Fruit fly (Drosophila melanogaster) whole organism: ENCODE data around the gene Nlp.

Experiments used
- CG8478 ChIP-seq: fragments of >200 bp; optimal IDR thresholded peaks from 2 replicates; lab custom pipeline; 2018; ENCODE audit warnings: inconsistent platforms
- Dll ChIP-seq: fragments of >200 bp; optimal IDR thresholded peaks from 2 replicates; lab custom pipeline; 2017
- EcR ChIP-seq, 2 experiments: fragments of >200 bp; optimal IDR thresholded peaks; 2 replicates each; lab custom pipeline; 2017; ENCODE audit warnings: missing biosample characterization in 2 of 2, missing genetic modification characterization in 2 of 2, missing genetic modification reagents in 2 of 2
- pan ChIP-seq: fragments of >200 bp; optimal IDR thresholded peaks from 2 replicates; lab custom pipeline; 2017
- psq ChIP-seq: fragments of >200 bp; optimal IDR thresholded peaks from 2 replicates; lab custom pipeline; 2017
- usp ChIP-seq: fragments of >200 bp; optimal IDR thresholded peaks from 2 replicates; lab custom pipeline; 2017; ENCODE audit warnings: missing biosample characterization, missing genetic modification characterization, mixed read lengths

dm6 chr3R:30043139-30043744, 38.7 kb downstream of the Nlp start, which contains the start of gene Sry-delta:
- no peak for TF ChIP-seq usp (GFP tag; lab: Kevin White, UChicago)
- TF ChIP-seq pan (lab: Kevin White, UChicago) = no peak
- no peak for TF ChIP-seq Dll (lab: Kevin White, UChicago)
- no peak for TF ChIP-seq EcR (GFP tag; optimal IDR thresholded peaks at IDR 0.05; lab: Kevin White, UChicago)
- no peak for TF ChIP-seq CG8478 (lab: Kevin White, UChicago)
- TF ChIP-seq psq (lab: Kevin White, UChicago) = no peak
